Worm (Caenorhabditis elegans) whole organism, mixed stage, embryonic: ENCODE results near the gene Y23B4A.1.

ENCODE experiments used
- M03D4.4 ChIP-seq: sonication (generic microtip); optimal IDR thresholded peaks from 2 replicates; lab custom pipeline; 2017; ENCODE audit warnings: mild to moderate bottlenecking, missing genetic modification characterization, missing compliant biosample characterization
- bed-3 ChIP-seq: fragments of 200-800 bp; sonication (Bioruptor generic); optimal IDR thresholded peaks from 3 replicates; lab custom pipeline; 2018; ENCODE audit warnings: mild to moderate bottlenecking, missing genetic modification characterization, moderate library complexity, missing compliant biosample characterization
- blmp-1 ChIP-seq: fragments of 150-350 bp; optimal IDR thresholded peaks from 2 replicates; lab custom pipeline; 2014; ENCODE audit warnings: missing biosample characterization, missing genetic modification characterization
- ceh-39 ChIP-seq: fragments of 150-350 bp; optimal IDR thresholded peaks from 2 replicates; lab custom pipeline; 2014; ENCODE audit warnings: missing biosample characterization, missing genetic modification characterization
- ceh-43 ChIP-seq: fragments of 200-800 bp; sonication (Bioruptor generic); optimal IDR thresholded peaks from 2 replicates; lab custom pipeline; 2018; ENCODE audit warnings: mild to moderate bottlenecking, missing genetic modification characterization, moderate library complexity, missing compliant biosample characterization
- ceh-83 ChIP-seq: fragments of 200-800 bp; sonication (Bioruptor generic); optimal IDR thresholded peaks from 2 replicates; lab custom pipeline; 2018; ENCODE audit warnings: mild to moderate bottlenecking, missing genetic modification characterization, missing compliant biosample characterization
- ces-1 ChIP-seq: fragments of 150-350 bp; optimal IDR thresholded peaks from 2 replicates; lab custom pipeline; 2014; ENCODE audit warnings: missing biosample characterization, missing genetic modification reagents, missing genetic modification characterization
- cnd-1 ChIP-seq: fragments of 200-800 bp; sonication (Bioruptor generic); optimal IDR thresholded peaks from 2 replicates; lab custom pipeline; 2018; ENCODE audit warnings: mild to moderate bottlenecking, missing genetic modification characterization, missing compliant biosample characterization
- drap-1 ChIP-seq: fragments of 200-800 bp; sonication (Bioruptor generic); optimal IDR thresholded peaks from 3 replicates; lab custom pipeline; 2018; ENCODE audit warnings: mild to moderate bottlenecking, missing genetic modification characterization, missing compliant biosample characterization
- elt-1 ChIP-seq: sonication (generic microtip); optimal IDR thresholded peaks from 2 replicates; lab custom pipeline; 2017; ENCODE audit warnings: missing genetic modification characterization, mild to moderate bottlenecking, missing compliant biosample characterization, antibody characterized with exemption, moderate library complexity, borderline replicate concordance; ENCODE audit not compliant: insufficient read depth
- elt-3 ChIP-seq: fragments of 150-350 bp; optimal IDR thresholded peaks from 2 replicates; lab custom pipeline; 2014; ENCODE audit warnings: missing biosample characterization, missing genetic modification characterization
- flh-1 ChIP-seq: fragments of 200-800 bp; sonication (Bioruptor generic); optimal IDR thresholded peaks from 2 replicates; lab custom pipeline; 2018; ENCODE audit warnings: mild to moderate bottlenecking, missing genetic modification characterization, moderate library complexity, missing compliant biosample characterization
- ham-2 ChIP-seq: fragments of 200-800 bp; sonication (Bioruptor generic); optimal IDR thresholded peaks from 2 replicates; lab custom pipeline; 2018; ENCODE audit warnings: mild to moderate bottlenecking, missing genetic modification characterization, missing compliant biosample characterization
- hlh-1 ChIP-seq: fragments of 150-350 bp; optimal IDR thresholded peaks from 2 replicates; lab custom pipeline; 2014; ENCODE audit warnings: missing biosample characterization, missing genetic modification reagents, missing genetic modification characterization
- lin-13 ChIP-seq: fragments of 150-350 bp; optimal IDR thresholded peaks from 2 replicates; lab custom pipeline; 2014; ENCODE audit warnings: missing biosample characterization, missing genetic modification characterization
- lsy-2 ChIP-seq: fragments of 150-350 bp; optimal IDR thresholded peaks from 2 replicates; lab custom pipeline; 2014; ENCODE audit warnings: missing biosample characterization, missing genetic modification characterization
- mab-5 ChIP-seq: fragments of 150-350 bp; optimal IDR thresholded peaks from 2 replicates; lab custom pipeline; 2014; ENCODE audit warnings: missing biosample characterization, missing genetic modification characterization
- mep-1 ChIP-seq: fragments of 150-350 bp; optimal IDR thresholded peaks from 2 replicates; lab custom pipeline; 2017; ENCODE audit warnings: missing biosample characterization, missing genetic modification reagents, missing genetic modification characterization, inconsistent platforms
- mls-2 ChIP-seq: sonication (generic microtip); optimal IDR thresholded peaks from 2 replicates; lab custom pipeline; 2016; ENCODE audit warnings: mild to moderate bottlenecking, missing genetic modification characterization, moderate library complexity, missing compliant biosample characterization
- nhr-12 ChIP-seq: fragments of 150-350 bp; optimal IDR thresholded peaks from 2 replicates; lab custom pipeline; 2014; ENCODE audit warnings: missing biosample characterization, missing genetic modification characterization
- nhr-2 ChIP-seq: fragments of 150-350 bp; optimal IDR thresholded peaks from 2 replicates; lab custom pipeline; 2014; ENCODE audit warnings: missing biosample characterization, missing genetic modification characterization
- nhr-237 ChIP-seq: fragments of 150-350 bp; optimal IDR thresholded peaks from 2 replicates; lab custom pipeline; 2014; ENCODE audit warnings: missing biosample characterization, missing genetic modification characterization
- nhr-28 ChIP-seq: fragments of 150-350 bp; optimal IDR thresholded peaks from 2 replicates; lab custom pipeline; 2014; ENCODE audit warnings: missing biosample characterization, missing genetic modification characterization
- nhr-76 ChIP-seq: sonication (generic microtip); optimal IDR thresholded peaks from 2 replicates; lab custom pipeline; 2017; ENCODE audit warnings: missing biosample characterization, missing genetic modification characterization
- pha-4 ChIP-seq: fragments of 150-350 bp; optimal IDR thresholded peaks from 2 replicates; lab custom pipeline; 2018; ENCODE audit warnings: missing biosample characterization, missing genetic modification reagents, missing genetic modification characterization
- sem-2 ChIP-seq: fragments of 200-800 bp; sonication (Bioruptor generic); optimal IDR thresholded peaks from 2 replicates; lab custom pipeline; 2018; ENCODE audit warnings: mild to moderate bottlenecking, missing genetic modification characterization, missing compliant biosample characterization
- snpc-4 ChIP-seq: fragments of 150-350 bp; optimal IDR thresholded peaks from 2 replicates; lab custom pipeline; 2014; ENCODE audit warnings: missing biosample characterization, missing genetic modification characterization
- sptf-1 ChIP-seq: sonication (generic microtip); optimal IDR thresholded peaks from 2 replicates; lab custom pipeline; 2017; ENCODE audit warnings: mild to moderate bottlenecking, missing genetic modification characterization, moderate library complexity, missing compliant biosample characterization
- tbx-8 ChIP-seq: fragments of 200-800 bp; sonication (Bioruptor generic); optimal IDR thresholded peaks from 2 replicates; lab custom pipeline; 2018; ENCODE audit warnings: mild to moderate bottlenecking, missing genetic modification characterization, moderate library complexity, missing compliant biosample characterization
- unc-120 ChIP-seq: sonication (generic microtip); optimal IDR thresholded peaks from 2 replicates; lab custom pipeline; 2017; ENCODE audit warnings: missing genetic modification characterization, missing compliant biosample characterization; ENCODE audit not compliant: poor library complexity, severe bottlenecking
- unc-39 ChIP-seq: fragments of 150-350 bp; optimal IDR thresholded peaks from 2 replicates; lab custom pipeline; 2014; ENCODE audit warnings: missing biosample characterization, missing genetic modification characterization
- unc-62 ChIP-seq: fragments of 150-350 bp; optimal IDR thresholded peaks from 2 replicates; lab custom pipeline; 2014; ENCODE audit warnings: missing biosample characterization, missing genetic modification reagents, missing genetic modification characterization
- zip-8 ChIP-seq: fragments of 150-350 bp; optimal IDR thresholded peaks from 2 replicates; lab custom pipeline; 2014; ENCODE audit warnings: missing biosample characterization, missing genetic modification characterization
- ztf-11 ChIP-seq: fragments of 150-350 bp; optimal IDR thresholded peaks from 2 replicates; lab custom pipeline; 2014; ENCODE audit warnings: missing biosample characterization, missing genetic modification characterization

The Y23B4A.1 gene

DNA sequence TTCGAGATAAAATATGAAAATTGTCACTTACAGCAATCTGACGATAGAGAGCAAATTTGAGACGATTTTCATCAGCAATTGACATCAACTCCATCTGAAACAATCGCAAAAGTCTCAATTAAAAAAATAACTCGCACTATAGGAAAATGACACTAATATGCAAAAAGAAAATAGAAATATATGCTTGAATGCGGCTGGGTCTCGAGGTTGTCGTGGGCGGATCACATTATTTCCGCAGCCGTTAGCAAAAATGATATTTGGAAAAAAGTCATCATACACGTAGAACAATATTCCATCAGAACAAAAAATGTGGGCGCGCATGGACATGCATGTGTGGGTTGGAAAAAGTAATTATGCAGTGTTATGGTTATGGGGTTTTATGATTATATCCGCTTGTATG is at the start of gene Y23B4A.1:
Y23B4A.1 (minus strand) TSS at position 101 of the 400 bp plus-strand sequence.
- no peak for TF ChIP-seq unc-62 (GFP tag; lab: Kevin White, UChicago)
- TF ChIP-seq nhr-28, result no peak
- TF ChIP-seq nhr-2 (tag; lab: Kevin White, UChicago), result no peak
- no peak for TF ChIP-seq hlh-1
- TF ChIP-seq lin-13 (tag; lab: Kevin White, UChicago), result no peak
- no peak for TF ChIP-seq unc-120
- no peak for TF ChIP-seq cnd-1
- no peak for TF ChIP-seq snpc-4 (tag; lab: Kevin White, UChicago)
- TF ChIP-seq nhr-76 (tag; lab: Kevin White, UChicago), result no peak
- no peak for TF ChIP-seq blmp-1 (tag; lab: Kevin White, UChicago)
- no peak for TF ChIP-seq ham-2 (GFP tag; lab: Kevin White, UChicago)
- TF ChIP-seq ceh-83 (GFP tag; lab: Kevin White, UChicago), result no peak
- no peak for TF ChIP-seq elt-1 (tag; lab: Kevin White, UChicago)
- TF ChIP-seq sem-2 (GFP tag; lab: Kevin White, UChicago), result no peak
- no peak for TF ChIP-seq flh-1
- TF ChIP-seq ceh-39 (tag; lab: Kevin White, UChicago), result no peak
- no peak for TF ChIP-seq mls-2

DNA sequence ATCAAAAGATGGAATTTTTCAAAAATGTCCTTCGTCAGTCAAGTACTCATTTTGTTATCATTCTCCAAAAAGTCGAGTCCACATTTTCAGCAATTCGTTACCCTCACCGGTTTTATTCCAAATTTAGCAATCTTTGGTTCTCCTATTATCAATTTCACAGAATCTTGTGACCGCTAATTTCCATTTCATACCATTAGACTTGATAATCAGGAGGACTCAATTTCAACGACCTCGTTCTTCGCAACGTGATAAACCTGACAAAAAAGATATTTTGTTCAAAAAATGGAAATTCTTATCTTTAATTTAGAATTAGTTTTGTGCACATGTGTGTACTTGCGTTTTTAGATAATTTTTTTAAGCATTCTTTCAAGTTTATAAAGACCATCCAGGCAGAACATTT is 45.4 kb upstream of the Y23B4A.1 start:
- TF ChIP-seq sem-2 (GFP tag; lab: Kevin White, UChicago) (no peak), nhr-237 (tag; lab: Kevin White, UChicago) (no peak), ceh-39 (tag; lab: Kevin White, UChicago) (no peak), pha-4 (tag; lab: Kevin White, UChicago) (no peak), flh-1 (no peak), M03D4.4 (no peak), ceh-83 (GFP tag; lab: Kevin White, UChicago) (no peak), lin-13 (tag; lab: Kevin White, UChicago) (no peak), lsy-2 (tag; lab: Kevin White, UChicago) (no peak), hlh-1 (no peak), unc-39 (tag; lab: Kevin White, UChicago) (no peak), nhr-28 (no peak), nhr-2 (tag; lab: Kevin White, UChicago) (no peak), ham-2 (GFP tag; lab: Kevin White, UChicago) (no peak), nhr-12 (no peak), sptf-1 (tag; lab: Kevin White, UChicago) (no peak)

DNA sequence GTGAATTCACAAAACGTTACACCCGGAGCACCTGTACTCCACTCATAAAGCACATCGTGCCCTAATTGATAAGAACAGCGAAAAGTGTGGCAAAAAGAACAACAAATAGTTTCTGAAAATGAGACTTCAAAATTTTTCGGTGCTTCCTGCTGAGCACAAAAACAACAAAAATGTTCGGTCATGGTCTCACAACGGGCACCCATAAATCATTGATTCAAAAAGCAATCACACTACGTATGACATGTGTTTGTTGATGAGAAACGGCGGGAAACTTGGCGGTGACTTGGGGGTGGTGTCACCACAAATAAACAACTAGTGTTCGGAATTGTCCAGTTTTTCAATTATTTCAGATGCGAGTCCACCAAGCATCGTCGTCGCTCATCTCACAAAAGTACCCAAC is 43.7 kb upstream of the Y23B4A.1 start:
- TF ChIP-seq sptf-1 (tag; lab: Kevin White, UChicago) (no peak), nhr-237 (tag; lab: Kevin White, UChicago) (no peak), pha-4 (tag; lab: Kevin White, UChicago) (no peak), M03D4.4 (no peak), sem-2 (GFP tag; lab: Kevin White, UChicago) (no peak), lin-13 (tag; lab: Kevin White, UChicago) (no peak), tbx-8 (no peak), nhr-2 (tag; lab: Kevin White, UChicago) (no peak), nhr-28 (no peak), mab-5 (tag; lab: Kevin White, UChicago) (no peak), elt-3 (tag; lab: Kevin White, UChicago) (no peak), ces-1 (GFP tag; lab: Kevin White, UChicago) (no peak), flh-1 (no peak), nhr-12 (no peak), ceh-83 (GFP tag; lab: Kevin White, UChicago) (no peak), ztf-11 (tag; lab: Kevin White, UChicago) (no peak), lsy-2 (tag; lab: Kevin White, UChicago) (no peak), zip-8 (no peak), blmp-1 (tag; lab: Kevin White, UChicago) (no peak)

DNA sequence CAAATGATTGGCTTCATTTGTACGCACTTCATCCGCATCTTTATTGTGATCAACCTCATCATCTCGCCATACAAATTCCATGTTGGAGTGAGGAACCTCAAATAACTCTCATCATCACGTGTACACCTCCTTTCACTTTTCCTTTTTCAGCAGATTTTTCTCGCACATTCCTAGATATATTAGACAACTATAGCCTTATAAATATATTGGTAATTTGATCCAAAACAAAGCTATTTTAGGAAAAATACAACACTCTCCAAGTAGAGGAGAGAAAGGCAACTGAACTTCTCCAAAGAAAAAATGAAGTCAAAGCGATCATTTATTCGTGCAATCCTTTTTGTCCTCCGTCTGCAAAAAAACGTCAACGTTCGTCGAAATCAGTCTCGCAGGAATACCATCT is 41.6 kb upstream of the Y23B4A.1 start, which contains the start of gene R07E4.1:
R07E4.1 (plus strand) TSS at position 301 of the 400 bp plus-strand sequence.
- TF ChIP-seq ceh-43 (GFP tag; lab: Kevin White, UChicago) (no peak), sem-2 (GFP tag; lab: Kevin White, UChicago) (no peak), bed-3 (no peak), pha-4 (tag; lab: Kevin White, UChicago) (no peak), snpc-4 (tag; lab: Kevin White, UChicago) (no peak), drap-1 (GFP tag; lab: Kevin White, UChicago) (no peak), unc-39 (tag; lab: Kevin White, UChicago) (no peak), nhr-237 (tag; lab: Kevin White, UChicago) (no peak), ztf-11 (tag; lab: Kevin White, UChicago) (no peak), unc-120 (no peak), mep-1 (no peak), flh-1 (no peak), cnd-1 (no peak)
